Fruit fly (Drosophila melanogaster) whole organism, prepupa: ENCODE measurements around the gene Serinc.

Source experiments
- Blimp-1 ChIP-seq: fragments of 200-800 bp; sonication (Bioruptor generic); optimal IDR thresholded peaks from 3 replicates; lab custom pipeline; 2017; ENCODE audit warnings: missing biosample characterization, missing genetic modification characterization, mild to moderate bottlenecking, moderate library complexity, missing genetic modification reagents
- CG10631 ChIP-seq: fragments of 200-800 bp; sonication (Bioruptor generic); optimal IDR thresholded peaks from 2 replicates; lab custom pipeline; 2016; ENCODE audit warnings: missing biosample characterization, missing genetic modification characterization
- CG10669 ChIP-seq: fragments of 200-800 bp; sonication (Bioruptor generic); optimal IDR thresholded peaks from 3 replicates; lab custom pipeline; 2018; ENCODE audit warnings: missing biosample characterization, mild to moderate bottlenecking, missing genetic modification characterization, moderate library complexity
- CG11294 ChIP-seq: fragments of 200-800 bp; sonication (Bioruptor generic); IDR thresholded peaks from 2 replicates; pipeline ENCODE4 v1.3.6; 2022; ENCODE audit warnings: missing biosample characterization, missing genetic modification characterization
- CG11762 ChIP-seq: fragments of 200-800 bp; sonication (Bioruptor generic); optimal IDR thresholded peaks from 3 replicates; lab custom pipeline; 2016; ENCODE audit warnings: missing biosample characterization, missing genetic modification characterization; ENCODE audit not compliant: insufficient read depth
- CG15336 ChIP-seq: fragments of 200-800 bp; sonication (Bioruptor generic); IDR thresholded peaks from 2 replicates; pipeline ENCODE4 v1.3.6; 2022; ENCODE audit warnings: missing biosample characterization, missing genetic modification characterization
- CG1621 ChIP-seq: fragments of 200-800 bp; sonication (Bioruptor generic); optimal IDR thresholded peaks from 3 replicates; lab custom pipeline; 2018; ENCODE audit warnings: missing biosample characterization, mild to moderate bottlenecking, missing genetic modification characterization
- CG3032 ChIP-seq: fragments of 200-800 bp; optimal IDR thresholded peaks from 2 replicates; lab custom pipeline; 2019; ENCODE audit warnings: missing biosample characterization, mild to moderate bottlenecking, missing genetic modification characterization, moderate library complexity
- CG31627 ChIP-seq: fragments of 200-800 bp; sonication (Bioruptor generic); optimal IDR thresholded peaks from 3 replicates; lab custom pipeline; 2016; ENCODE audit warnings: missing biosample characterization, missing genetic modification characterization
- CG32006 ChIP-seq: fragments of 200-800 bp; sonication (Bioruptor generic); optimal IDR thresholded peaks from 3 replicates; lab custom pipeline; 2017; ENCODE audit warnings: missing biosample characterization, mild to moderate bottlenecking, missing genetic modification characterization
- CG34406 ChIP-seq: fragments of 200-800 bp; sonication (Bioruptor generic); optimal IDR thresholded peaks from 3 replicates; lab custom pipeline; 2016; ENCODE audit warnings: missing biosample characterization, missing genetic modification characterization
- CG4318 ChIP-seq: fragments of 200-800 bp; sonication (Bioruptor generic); optimal IDR thresholded peaks from 3 replicates; lab custom pipeline; 2017; ENCODE audit warnings: missing biosample characterization, mild to moderate bottlenecking, missing genetic modification characterization
- CG6163 ChIP-seq: fragments of 200-800 bp; sonication (Bioruptor generic); IDR thresholded peaks from 3 replicates; pipeline ENCODE4 v1.3.6; 2022; ENCODE audit warnings: missing biosample characterization, missing genetic modification characterization
- CG6276 ChIP-seq: fragments of 200-800 bp; sonication (Bioruptor generic); optimal IDR thresholded peaks from 2 replicates; lab custom pipeline; 2017; ENCODE audit warnings: missing biosample characterization, mild to moderate bottlenecking, missing genetic modification characterization
- CG6792 ChIP-seq: fragments of 200-800 bp; sonication (Bioruptor generic); optimal IDR thresholded peaks from 3 replicates; lab custom pipeline; 2016; ENCODE audit warnings: missing biosample characterization, missing genetic modification characterization
- CG6808 ChIP-seq: fragments of 200-800 bp; sonication (Bioruptor generic); optimal IDR thresholded peaks from 3 replicates; lab custom pipeline; 2017; ENCODE audit warnings: missing biosample characterization, missing genetic modification characterization, mild to moderate bottlenecking, moderate library complexity, missing genetic modification reagents
- CG6854 ChIP-seq: fragments of 200-800 bp; sonication (Bioruptor generic); optimal IDR thresholded peaks from 2 replicates; lab custom pipeline; 2017; ENCODE audit warnings: missing biosample characterization, mild to moderate bottlenecking, missing genetic modification characterization
- CG7368 ChIP-seq: fragments of 200-800 bp; sonication (Bioruptor generic); optimal IDR thresholded peaks from 3 replicates; lab custom pipeline; 2016; ENCODE audit warnings: missing biosample characterization, missing genetic modification characterization
- CG8119 ChIP-seq: fragments of 200-800 bp; sonication (Bioruptor generic); IDR thresholded peaks from 3 replicates; pipeline ENCODE4 v1.3.6; 2022; ENCODE audit warnings: missing biosample characterization, missing genetic modification characterization
- CG8632 ChIP-seq: fragments of 200-800 bp; sonication (Bioruptor generic); optimal IDR thresholded peaks from 3 replicates; lab custom pipeline; 2016; ENCODE audit warnings: missing biosample characterization, missing genetic modification characterization
- CG9139 ChIP-seq: fragments of 200-800 bp; sonication (Bioruptor generic); optimal IDR thresholded peaks from 3 replicates; lab custom pipeline; 2017; ENCODE audit warnings: missing biosample characterization, mild to moderate bottlenecking, missing genetic modification characterization
- Eip75B ChIP-seq: fragments of 200-800 bp; sonication (Bioruptor generic); optimal IDR thresholded peaks from 3 replicates; lab custom pipeline; 2016; ENCODE audit warnings: missing biosample characterization, missing genetic modification characterization
- Eip78C ChIP-seq: fragments of 200-800 bp; sonication (Bioruptor generic); peaks from one replicate; lab custom pipeline; 2016; ENCODE audit warnings: missing biosample characterization, missing genetic modification characterization
- Ets21C ChIP-seq: fragments of 200-800 bp; sonication (Bioruptor generic); optimal IDR thresholded peaks from 3 replicates; lab custom pipeline; 2016; ENCODE audit warnings: missing biosample characterization, missing genetic modification characterization
- Gug ChIP-seq: fragments of 200-800 bp; sonication (Bioruptor generic); IDR thresholded peaks from 2 replicates; pipeline ENCODE4 v1.3.6; 2022; ENCODE audit warnings: missing biosample characterization, missing genetic modification characterization
- Hr38 ChIP-seq: sonication (Bioruptor generic); optimal IDR thresholded peaks from 2 replicates; lab custom pipeline; 2016; ENCODE audit warnings: missing biosample characterization, missing genetic modification characterization
- Hr39 ChIP-seq: fragments of 200-800 bp; sonication (Bioruptor generic); optimal IDR thresholded peaks from 2 replicates; lab custom pipeline; 2016; ENCODE audit warnings: missing biosample characterization, missing genetic modification characterization
- Hr4 ChIP-seq: fragments of 200-800 bp; sonication (Bioruptor generic); optimal IDR thresholded peaks from 3 replicates; lab custom pipeline; 2016; ENCODE audit warnings: missing biosample characterization, missing genetic modification characterization
- Lpt ChIP-seq: fragments of 200-800 bp; sonication (Bioruptor generic); optimal IDR thresholded peaks from 3 replicates; lab custom pipeline; 2016; ENCODE audit warnings: missing biosample characterization, missing genetic modification characterization
- Met ChIP-seq: fragments of 200-800 bp; sonication (Bioruptor generic); optimal IDR thresholded peaks from 3 replicates; lab custom pipeline; 2016; ENCODE audit warnings: missing biosample characterization, missing genetic modification characterization
- Sox102F ChIP-seq: fragments of 200-800 bp; sonication (Bioruptor generic); optimal IDR thresholded peaks from 2 replicates; lab custom pipeline; 2016; ENCODE audit warnings: missing biosample characterization, mild to moderate bottlenecking, missing genetic modification characterization
- achi ChIP-seq: fragments of 200-800 bp; sonication (Bioruptor generic); optimal IDR thresholded peaks from 3 replicates; lab custom pipeline; 2016; ENCODE audit warnings: missing biosample characterization, missing genetic modification characterization
- acj6 ChIP-seq: fragments of 200-800 bp; sonication (Bioruptor generic); optimal IDR thresholded peaks from 3 replicates; lab custom pipeline; 2016; ENCODE audit warnings: missing biosample characterization, missing genetic modification characterization
- dac ChIP-seq: fragments of 200-800 bp; sonication (Bioruptor generic); optimal IDR thresholded peaks from 2 replicates; lab custom pipeline; 2017; ENCODE audit warnings: missing biosample characterization, mild to moderate bottlenecking, missing genetic modification characterization
- dsx ChIP-seq: fragments of 200-800 bp; optimal IDR thresholded peaks from 3 replicates; lab custom pipeline; 2019; ENCODE audit warnings: missing biosample characterization, mild to moderate bottlenecking, missing genetic modification characterization, moderate library complexity; ENCODE audit not compliant: poor library complexity, severe bottlenecking
- esn ChIP-seq: fragments of 200-800 bp; sonication (Bioruptor generic); optimal IDR thresholded peaks from 2 replicates; lab custom pipeline; 2016; ENCODE audit warnings: missing biosample characterization, mild to moderate bottlenecking, missing genetic modification characterization, moderate library complexity
- fd59A ChIP-seq: fragments of 200-800 bp; sonication (Bioruptor generic); optimal IDR thresholded peaks from 2 replicates; lab custom pipeline; 2017; ENCODE audit warnings: missing biosample characterization, mild to moderate bottlenecking, missing genetic modification characterization, missing genetic modification reagents
- fd85E ChIP-seq: fragments of 200-800 bp; sonication (Bioruptor generic); optimal IDR thresholded peaks from 3 replicates; lab custom pipeline; 2016; ENCODE audit warnings: missing biosample characterization, missing genetic modification characterization
- fkh ChIP-seq: fragments of 200-800 bp; sonication (Bioruptor generic); optimal IDR thresholded peaks from 3 replicates; lab custom pipeline; 2017; ENCODE audit warnings: missing biosample characterization, mild to moderate bottlenecking, missing genetic modification characterization, moderate library complexity
- lz ChIP-seq: fragments of 200-800 bp; sonication (Bioruptor generic); optimal IDR thresholded peaks from 3 replicates; lab custom pipeline; 2016; ENCODE audit warnings: missing biosample characterization, missing genetic modification characterization
- net ChIP-seq: fragments of 200-800 bp; sonication (Bioruptor generic); optimal IDR thresholded peaks from 3 replicates; lab custom pipeline; 2016; ENCODE audit warnings: missing biosample characterization, missing genetic modification characterization
- salr ChIP-seq, 2 experiments: fragments of 200-800 bp; sonication (Bioruptor generic); optimal IDR thresholded peaks; 3 replicates each; lab custom pipeline; 2016 to 2018; ENCODE audit warnings: missing biosample characterization in 2 of 2, missing genetic modification characterization in 2 of 2, mild to moderate bottlenecking in 1 of 2
- spab ChIP-seq: fragments of 200-800 bp; sonication (Bioruptor generic); optimal IDR thresholded peaks from 2 replicates; lab custom pipeline; 2017; ENCODE audit warnings: missing biosample characterization, mild to moderate bottlenecking, missing genetic modification characterization, missing genetic modification reagents
- ss ChIP-seq, 2 experiments: fragments of 200-800 bp; sonication (Bioruptor generic); optimal IDR thresholded peaks; 2 replicates in 1 of 2; 3 replicates in 1 of 2; lab custom pipeline; 2017 to 2018; ENCODE audit warnings: mild to moderate bottlenecking in 2 of 2, missing biosample characterization in 2 of 2, missing genetic modification characterization in 2 of 2, moderate library complexity in 1 of 2
- svp ChIP-seq: fragments of 200-800 bp; sonication (Bioruptor generic); peaks from one replicate; lab custom pipeline; 2016; ENCODE audit warnings: missing biosample characterization, missing genetic modification characterization
- topi ChIP-seq: fragments of 200-800 bp; sonication (Bioruptor generic); optimal IDR thresholded peaks from 3 replicates; lab custom pipeline; 2016; ENCODE audit warnings: missing biosample characterization, missing genetic modification characterization
- vri ChIP-seq: fragments of 200-800 bp; sonication (Bioruptor generic); optimal IDR thresholded peaks from 3 replicates; lab custom pipeline; 2016; ENCODE audit warnings: missing biosample characterization, mild to moderate bottlenecking, missing genetic modification characterization

Serinc gene

dm6 chr3L:16451887-16452751 lies 39.6 kb downstream of the Serinc start, which contains the start of gene dsx-c73A (continued):
- TF ChIP-seq dac (GFP tag; lab: Kevin White, UChicago) = no peak
- no peak for TF ChIP-seq fd59A (GFP tag; lab: Kevin White, UChicago)
- TF ChIP-seq CG8632 (GFP tag; lab: Kevin White, UChicago) = no peak
- peak; percentile 76 for TF ChIP-seq CG32006 (GFP tag; lab: Kevin White, UChicago)
- TF ChIP-seq CG4318 = peak; percentile 37
- TF ChIP-seq acj6 (GFP tag; lab: Kevin White, UChicago) = peak; percentile 32
- TF ChIP-seq Hr4 = peak; percentile 60
- TF ChIP-seq net (GFP tag; lab: Kevin White, UChicago) = peak; percentile 40

dm6 chr3L:16463846-16464245 lies 51.3 kb downstream of the Serinc start:
- TF ChIP-seq Blimp-1 = no peak
- no peak for TF ChIP-seq CG6854 (GFP tag; lab: Kevin White, UChicago)
- peak; percentile 53 for TF ChIP-seq CG10631 (GFP tag; lab: Kevin White, UChicago)
- TF ChIP-seq fd85E = no peak
- peak; percentile 11 for TF ChIP-seq spab (GFP tag; lab: Kevin White, UChicago)
- TF ChIP-seq Eip75B (GFP tag; lab: Kevin White, UChicago) = no peak
- no peak for TF ChIP-seq Hr39 (GFP tag; lab: Kevin White, UChicago)
- peak; percentile 59 for TF ChIP-seq CG3032 (tag; lab: Kevin White, UChicago)
- peak; percentile 67 for TF ChIP-seq achi (GFP tag; lab: Kevin White, UChicago)
- TF ChIP-seq Eip78C = peak; percentile 80
- no peak for TF ChIP-seq Ets21C
- TF ChIP-seq CG6163 (GFP tag; lab: Robert Waterston, UW) = peak; percentile 42; the same call in 2 of the 3 replicates
- no peak for TF ChIP-seq lz (GFP tag; lab: Kevin White, UChicago)
- TF ChIP-seq CG8632 (GFP tag; lab: Kevin White, UChicago) = peak; percentile 34
- TF ChIP-seq CG6808 (GFP tag; lab: Kevin White, UChicago) = peak; percentile 44
- peak; percentile 48 for TF ChIP-seq Lpt (GFP tag; lab: Kevin White, UChicago)
- peak; percentile 38 for TF ChIP-seq CG10669 (GFP tag; lab: Kevin White, UChicago)
- peak; percentile 2 for TF ChIP-seq CG6792 (GFP tag; lab: Kevin White, UChicago)
- TF ChIP-seq CG34406 (GFP tag; lab: Kevin White, UChicago) = peak; percentile 54
- no peak for TF ChIP-seq vri
- TF ChIP-seq CG31627 (GFP tag; lab: Kevin White, UChicago) = no peak
- no peak for TF ChIP-seq CG11294 (GFP tag; lab: Robert Waterston, UW)
- no peak for TF ChIP-seq CG11762 (GFP tag; lab: Kevin White, UChicago)
- peak; percentile 42 for TF ChIP-seq acj6 (GFP tag; lab: Kevin White, UChicago)
- TF ChIP-seq esn (GFP tag; lab: Kevin White, UChicago) = no peak
- peak; percentile 58 for TF ChIP-seq CG8119
- TF ChIP-seq Hr38 (GFP tag; lab: Kevin White, UChicago) = no peak
- no peak for TF ChIP-seq fkh (GFP tag; lab: Kevin White, UChicago)
- no peak for TF ChIP-seq CG7368 (GFP tag; lab: Kevin White, UChicago)
- no peak for TF ChIP-seq fd59A (GFP tag; lab: Kevin White, UChicago)
- TF ChIP-seq CG6276 = peak; percentile 64
- peak; percentile 52 for TF ChIP-seq net (GFP tag; lab: Kevin White, UChicago)
- TF ChIP-seq svp (GFP tag; lab: Kevin White, UChicago) = no peak
- no peak for TF ChIP-seq Met (GFP tag; lab: Kevin White, UChicago)
- no peak for TF ChIP-seq topi
- peak; percentile 84 for TF ChIP-seq CG32006 (GFP tag; lab: Kevin White, UChicago)
- TF ChIP-seq dac (GFP tag; lab: Kevin White, UChicago) = no peak
- 0 out of 2 replicates have a peak, but pooled peaks have one; percentile 18 for TF ChIP-seq Gug
- TF ChIP-seq Sox102F (GFP tag; lab: Kevin White, UChicago) = no peak
- TF ChIP-seq CG1621 = no peak
- peak; percentile 37 for TF ChIP-seq dsx (GFP tag; lab: Kevin White, UChicago)
- TF ChIP-seq ss (GFP tag; optimal IDR thresholded peaks at IDR 0.05; lab: Kevin White, UChicago) = peak in 1 of 2 experiments; percentile 33
- TF ChIP-seq CG9139 (GFP tag; lab: Kevin White, UChicago) = peak; percentile 35
- peak; percentile 71 for TF ChIP-seq CG15336
- peak in 1 of 2 experiments; percentile 69 for TF ChIP-seq salr (GFP tag; optimal IDR thresholded peaks at IDR 0.05; lab: Kevin White, UChicago)
